Fruit fly (Drosophila melanogaster) whole organism, embryonic: ENCODE results near the gene ea.
A peak's percentile ranks its signal among the peaks of the same experiment; 100 is the strongest.

Source experiments
- Aef1 ChIP-seq: fragments of 200-800 bp; sonication (Bioruptor generic); IDR thresholded peaks from 3 replicates; pipeline ENCODE4 v1.3.6; 2022; ENCODE audit warnings: missing biosample characterization, missing genetic modification characterization
- Atf3 ChIP-seq: fragments of 200-800 bp; sonication (Bioruptor generic); optimal IDR thresholded peaks from 3 replicates; lab custom pipeline; 2016; ENCODE audit warnings: missing biosample characterization, missing genetic modification characterization
- B-H1 ChIP-seq: fragments of 200-800 bp; sonication (Bioruptor generic); IDR thresholded peaks from 3 replicates; pipeline ENCODE4 v1.3.6; 2022; ENCODE audit warnings: missing biosample characterization, missing genetic modification characterization
- B-H2 ChIP-seq: fragments of 200-800 bp; sonication (Bioruptor generic); optimal IDR thresholded peaks from 2 replicates; lab custom pipeline; 2018; ENCODE audit warnings: missing biosample characterization, mild to moderate bottlenecking, missing genetic modification characterization
- Blimp-1 ChIP-seq: fragments of 200-800 bp; sonication (Bioruptor generic); optimal IDR thresholded peaks from 3 replicates; lab custom pipeline; 2018; ENCODE audit warnings: missing biosample characterization, missing genetic modification characterization, mild to moderate bottlenecking, moderate library complexity, missing genetic modification reagents
- BtbVII ChIP-seq: fragments of 200-800 bp; sonication (Bioruptor generic); optimal IDR thresholded peaks from 3 replicates; lab custom pipeline; 2017; ENCODE audit warnings: missing biosample characterization, mild to moderate bottlenecking, missing genetic modification characterization
- CG10274 ChIP-seq: fragments of 200-800 bp; sonication (Bioruptor generic); optimal IDR thresholded peaks from 3 replicates; lab custom pipeline; 2017; ENCODE audit warnings: missing biosample characterization, mild to moderate bottlenecking, missing genetic modification characterization
- CG11093 ChIP-seq: fragments of 200-800 bp; sonication (Bioruptor generic); IDR thresholded peaks from 3 replicates; pipeline ENCODE4 v1.3.6; 2022; ENCODE audit warnings: missing biosample characterization, missing genetic modification characterization
- CG11398 ChIP-seq: fragments of 200-800 bp; sonication (Bioruptor generic); optimal IDR thresholded peaks from 2 replicates; lab custom pipeline; 2016; ENCODE audit warnings: missing biosample characterization, missing genetic modification characterization
- CG12219 ChIP-seq: fragments of 200-800 bp; sonication (Bioruptor generic); optimal IDR thresholded peaks from 3 replicates; lab custom pipeline; 2018; ENCODE audit warnings: missing biosample characterization, mild to moderate bottlenecking, missing genetic modification characterization
- CG17328 ChIP-seq: fragments of 200-800 bp; sonication (Bioruptor generic); IDR thresholded peaks from 2 replicates; pipeline ENCODE4 v1.3.6; 2022; ENCODE audit warnings: missing biosample characterization, missing genetic modification characterization
- CG17359 ChIP-seq: fragments of 200-800 bp; sonication (Bioruptor generic); optimal IDR thresholded peaks from 3 replicates; lab custom pipeline; 2018; ENCODE audit warnings: missing biosample characterization, mild to moderate bottlenecking, missing genetic modification characterization, moderate library complexity
- CG17612 ChIP-seq: fragments of 200-800 bp; sonication (Bioruptor generic); IDR thresholded peaks from 2 replicates; pipeline ENCODE4 v1.3.6; 2022; ENCODE audit warnings: missing biosample characterization, missing genetic modification characterization
- CG6683 ChIP-seq: fragments of 200-800 bp; sonication (Bioruptor generic); optimal IDR thresholded peaks from 2 replicates; lab custom pipeline; 2017; ENCODE audit warnings: missing biosample characterization, mild to moderate bottlenecking, missing genetic modification characterization, missing genetic modification reagents
- CG8359 ChIP-seq: fragments of 200-800 bp; sonication (Bioruptor generic); optimal IDR thresholded peaks from 2 replicates; lab custom pipeline; 2017; ENCODE audit warnings: missing biosample characterization, mild to moderate bottlenecking, missing genetic modification characterization, borderline replicate concordance
- CG9215 ChIP-seq: fragments of 200-800 bp; sonication (Bioruptor generic); IDR thresholded peaks from 2 replicates; pipeline ENCODE4 v1.3.6; 2022; ENCODE audit warnings: missing biosample characterization, missing genetic modification characterization
- Camta ChIP-seq: fragments of 200-800 bp; sonication (Bioruptor generic); optimal IDR thresholded peaks from 2 replicates; lab custom pipeline; 2016; ENCODE audit warnings: missing biosample characterization, missing genetic modification characterization
- E2f1 ChIP-seq: fragments of 200-800 bp; sonication (Bioruptor generic); IDR thresholded peaks from 2 replicates; pipeline ENCODE4 v1.3.6; 2022; ENCODE audit warnings: missing biosample characterization, missing genetic modification characterization
- Gug ChIP-seq: fragments of 200-800 bp; sonication (Bioruptor generic); IDR thresholded peaks from 4 replicates; pipeline ENCODE4 v1.3.6; 2022; ENCODE audit warnings: missing biosample characterization, missing genetic modification characterization
- H15 ChIP-seq: fragments of 200-800 bp; sonication (Bioruptor generic); IDR thresholded peaks from 3 replicates; pipeline ENCODE4 v1.3.6; 2022; ENCODE audit warnings: missing biosample characterization, missing genetic modification characterization
- HLH54F ChIP-seq: fragments of 200-800 bp; sonication (Bioruptor generic); optimal IDR thresholded peaks from 3 replicates; lab custom pipeline; 2016; ENCODE audit warnings: missing biosample characterization, missing genetic modification characterization
- HmgD ChIP-seq: fragments of 200-800 bp; sonication (Bioruptor generic); optimal IDR thresholded peaks from 3 replicates; lab custom pipeline; 2016; ENCODE audit warnings: missing biosample characterization, missing genetic modification characterization
- HmgZ ChIP-seq: fragments of 200-800 bp; sonication (Bioruptor generic); optimal IDR thresholded peaks from 2 replicates; lab custom pipeline; 2018; ENCODE audit warnings: missing biosample characterization, mild to moderate bottlenecking, missing genetic modification characterization
- Hsf ChIP-seq: fragments of 200-800 bp; sonication (Bioruptor generic); optimal IDR thresholded peaks from 3 replicates; lab custom pipeline; 2016; ENCODE audit warnings: missing biosample characterization, missing genetic modification characterization
- Ssrp ChIP-seq: fragments of 200-800 bp; sonication (Bioruptor generic); optimal IDR thresholded peaks from 2 replicates; lab custom pipeline; 2018; ENCODE audit warnings: missing biosample characterization, mild to moderate bottlenecking, missing genetic modification characterization, moderate library complexity
- TFAM ChIP-seq: fragments of 200-800 bp; sonication (Bioruptor generic); optimal IDR thresholded peaks from 2 replicates; lab custom pipeline; 2017; ENCODE audit warnings: missing biosample characterization, missing genetic modification characterization, inconsistent platforms
- bsh ChIP-seq, 2 experiments: fragments of 200-800 bp; sonication (Bioruptor generic); optimal IDR thresholded peaks; 2 replicates each; lab custom pipeline; 2017 to 2018; ENCODE audit warnings: mild to moderate bottlenecking in 2 of 2, missing biosample characterization in 2 of 2, missing genetic modification characterization in 2 of 2, moderate library complexity in 1 of 2
- cad ChIP-seq: fragments of >200 bp; optimal IDR thresholded peaks from 2 replicates; lab custom pipeline; 2017; ENCODE audit warnings: missing biosample characterization, missing genetic modification characterization
- crc ChIP-seq: fragments of 200-800 bp; sonication (Bioruptor generic); optimal IDR thresholded peaks from 2 replicates; lab custom pipeline; 2016; ENCODE audit warnings: missing biosample characterization, missing genetic modification characterization
- danr ChIP-seq: fragments of 200-800 bp; sonication (Bioruptor generic); IDR thresholded peaks from 2 replicates; pipeline ENCODE4 v1.3.6; 2022; ENCODE audit warnings: missing biosample characterization, missing genetic modification characterization
- emc ChIP-seq: fragments of 200-800 bp; sonication (Bioruptor generic); optimal IDR thresholded peaks from 2 replicates; lab custom pipeline; 2016; ENCODE audit warnings: missing biosample characterization, missing genetic modification characterization
- ewg ChIP-seq: fragments of 200-800 bp; sonication (Bioruptor generic); optimal IDR thresholded peaks from 3 replicates; lab custom pipeline; 2017; ENCODE audit warnings: mild to moderate bottlenecking, missing biosample characterization, missing genetic modification reagents, missing genetic modification characterization
- fru ChIP-seq: fragments of >200 bp; optimal IDR thresholded peaks from 2 replicates; lab custom pipeline; 2017
- gfzf ChIP-seq: fragments of 200-800 bp; sonication (Bioruptor generic); optimal IDR thresholded peaks from 2 replicates; lab custom pipeline; 2016; ENCODE audit warnings: missing biosample characterization, mild to moderate bottlenecking, missing genetic modification characterization, moderate library complexity
- gsb-n ChIP-seq: fragments of 200-800 bp; sonication (Bioruptor generic); optimal IDR thresholded peaks from 3 replicates; lab custom pipeline; 2018; ENCODE audit warnings: missing biosample characterization, mild to moderate bottlenecking, missing genetic modification characterization
- hkb ChIP-seq, 2 experiments: fragments of 200-800 bp in 1 of 2; fragments of >200 bp in 1 of 2; sonication (Bioruptor generic) in 1 of 2; IDR thresholded peaks in 1 of 2; optimal IDR thresholded peaks in 1 of 2; 2 replicates each; pipeline versions ENCODE4 v1.3.6 to Lab custom; 2017 to 2022; ENCODE audit warnings: missing biosample characterization in 1 of 2, missing genetic modification characterization in 1 of 2
- hth ChIP-seq: fragments of >200 bp; optimal IDR thresholded peaks from 2 replicates; lab custom pipeline; 2017; ENCODE audit warnings: inconsistent platforms
- insv ChIP-seq, 2 experiments: fragments of 200-800 bp; sonication (Bioruptor generic); optimal IDR thresholded peaks; 3 replicates each; lab custom pipeline; 2016 to 2018; ENCODE audit warnings: missing biosample characterization in 2 of 2, missing genetic modification characterization in 2 of 2
- ken ChIP-seq: fragments of 200-800 bp; sonication (Bioruptor generic); IDR thresholded peaks from 3 replicates; pipeline ENCODE4 v1.3.6; 2022; ENCODE audit warnings: missing biosample characterization, missing genetic modification characterization
- oc ChIP-seq: fragments of 200-800 bp; sonication (Bioruptor generic); optimal IDR thresholded peaks from 2 replicates; lab custom pipeline; 2018; ENCODE audit warnings: missing biosample characterization, mild to moderate bottlenecking, missing genetic modification characterization, moderate library complexity
- pb ChIP-seq: fragments of 200-800 bp; sonication (Bioruptor generic); optimal IDR thresholded peaks from 3 replicates; lab custom pipeline; 2016; ENCODE audit warnings: missing biosample characterization, missing genetic modification characterization
- peb ChIP-seq: fragments of 200-800 bp; sonication (Bioruptor generic); IDR thresholded peaks from 2 replicates; pipeline ENCODE4 v1.3.6; 2022; ENCODE audit warnings: missing biosample characterization, missing genetic modification characterization
- pnt ChIP-seq: fragments of 200-800 bp; sonication (Bioruptor generic); optimal IDR thresholded peaks from 3 replicates; lab custom pipeline; 2016; ENCODE audit warnings: missing biosample characterization, missing genetic modification characterization
- pum ChIP-seq: fragments of 200-800 bp; sonication (Bioruptor generic); optimal IDR thresholded peaks from 2 replicates; lab custom pipeline; 2016; ENCODE audit warnings: missing biosample characterization, missing genetic modification characterization
- ranshi ChIP-seq: fragments of 200-800 bp; sonication (Bioruptor generic); IDR thresholded peaks from 2 replicates; pipeline ENCODE4 v1.3.6; 2022; ENCODE audit warnings: missing biosample characterization, missing genetic modification characterization
- run ChIP-seq: fragments of 200-800 bp; sonication (Bioruptor generic); optimal IDR thresholded peaks from 3 replicates; lab custom pipeline; 2018; ENCODE audit warnings: missing biosample characterization, mild to moderate bottlenecking, missing genetic modification characterization
- sima ChIP-seq: fragments of 200-800 bp; sonication (Bioruptor generic); optimal IDR thresholded peaks from 2 replicates; lab custom pipeline; 2016; ENCODE audit warnings: missing biosample characterization, missing genetic modification characterization
- slbo ChIP-seq: fragments of 200-800 bp; sonication (Bioruptor generic); IDR thresholded peaks from 2 replicates; pipeline ENCODE4 v1.3.6; 2022; ENCODE audit warnings: missing biosample characterization, missing genetic modification characterization
- sna ChIP-seq: fragments of 200-800 bp; sonication (Bioruptor generic); IDR thresholded peaks from 2 replicates; pipeline ENCODE4 v1.3.6; 2022; ENCODE audit warnings: missing biosample characterization, missing genetic modification characterization; ENCODE audit not compliant: partially characterized antibody
- stwl ChIP-seq: fragments of 200-800 bp; sonication (Bioruptor generic); optimal IDR thresholded peaks from 3 replicates; lab custom pipeline; 2018; ENCODE audit warnings: missing biosample characterization, mild to moderate bottlenecking, missing genetic modification characterization, moderate library complexity
- toy ChIP-seq: fragments of 200-800 bp; sonication (Bioruptor generic); IDR thresholded peaks from 2 replicates; pipeline ENCODE4 v1.3.6; 2022; ENCODE audit warnings: missing biosample characterization, missing genetic modification characterization
- vnd ChIP-seq: fragments of 200-800 bp; sonication (Bioruptor generic); IDR thresholded peaks from 3 replicates; pipeline ENCODE4 v1.3.6; 2022; ENCODE audit warnings: missing biosample characterization, missing genetic modification characterization; ENCODE audit not compliant: partially characterized antibody
- wdn ChIP-seq: fragments of 200-800 bp; sonication (Bioruptor generic); IDR thresholded peaks from 2 replicates; pipeline ENCODE4 v1.3.6; 2022; ENCODE audit warnings: missing biosample characterization, missing genetic modification characterization

ea gene

dm6 chr3R:15346018-15346383, 17.5 kb downstream of the ea start, which contains the start of the genes Surf4 and CG31301 (continued):
- peak; percentile 40; the same call in 1 of the 2 replicates for TF ChIP-seq sna (GFP tag; lab: Robert Waterston, UW)
- TF ChIP-seq cad (GFP tag; lab: Kevin White, UChicago) = no peak
- no peak for TF ChIP-seq H15 (GFP tag; lab: Robert Waterston, UW)
- TF ChIP-seq HmgZ (tag; lab: Kevin White, UChicago) = peak; percentile 2
- no peak for TF ChIP-seq sima (GFP tag; lab: Kevin White, UChicago)
- TF ChIP-seq Aef1 (GFP tag; lab: Robert Waterston, UW) = no peak
- peak; percentile 62 for TF ChIP-seq stwl (tag; lab: Kevin White, UChicago)
- no peak for TF ChIP-seq CG11398 (GFP tag; lab: Kevin White, UChicago)
- TF ChIP-seq oc (tag; lab: Kevin White, UChicago) = no peak
- no peak for TF ChIP-seq emc (GFP tag; lab: Kevin White, UChicago)
- TF ChIP-seq Atf3 (GFP tag; lab: Kevin White, UChicago) = no peak
- TF ChIP-seq CG11093 = no peak
- TF ChIP-seq ewg (GFP tag; lab: Kevin White, UChicago) = no peak
- TF ChIP-seq pnt (GFP tag; lab: Kevin White, UChicago) = no peak
- TF ChIP-seq toy = no peak
- no peak for TF ChIP-seq BtbVII (GFP tag; lab: Kevin White, UChicago)
- TF ChIP-seq CG6683 (GFP tag; lab: Kevin White, UChicago) = no peak
- no peak for TF ChIP-seq CG17612
- TF ChIP-seq CG10274 (GFP tag; lab: Kevin White, UChicago) = no peak
- TF ChIP-seq peb (GFP tag; lab: Robert Waterston, UW) = no peak
- TF ChIP-seq fru = no peak
- TF ChIP-seq CG9215 (GFP tag; lab: Robert Waterston, UW) = no peak
- TF ChIP-seq vnd (GFP tag; lab: Robert Waterston, UW) = peak; percentile 57; the same call in 2 of the 3 replicates
- TF ChIP-seq bsh (GFP tag; optimal IDR thresholded peaks at IDR 0.05; lab: Kevin White, UChicago) = no peak
- no peak for TF ChIP-seq hkb (optimal IDR thresholded peaks at IDR 0.05; lab: Kevin White, UChicago)
- no peak for TF ChIP-seq hkb (GFP tag; IDR thresholded peaks at IDR 0.05; lab: Robert Waterston, UW)
- TF ChIP-seq gsb-n (tag; lab: Kevin White, UChicago) = no peak
- TF ChIP-seq wdn (GFP tag; lab: Robert Waterston, UW) = no peak
- no peak for TF ChIP-seq B-H1
- TF ChIP-seq run (tag; lab: Kevin White, UChicago) = no peak
- no peak for TF ChIP-seq HLH54F (GFP tag; lab: Kevin White, UChicago)
- no peak for TF ChIP-seq insv (GFP tag; optimal IDR thresholded peaks at IDR 0.05; lab: Kevin White, UChicago)
- TF ChIP-seq hth (lab: Kevin White, UChicago) = no peak
- no peak for TF ChIP-seq HmgD (GFP tag; lab: Kevin White, UChicago)
- no peak for TF ChIP-seq CG8359
- TF ChIP-seq B-H2 (GFP tag; lab: Kevin White, UChicago) = peak; percentile 10
- TF ChIP-seq Hsf (GFP tag; lab: Kevin White, UChicago) = no peak
- no peak for TF ChIP-seq ranshi (GFP tag; lab: Robert Waterston, UW)
- no peak for TF ChIP-seq TFAM
- TF ChIP-seq Ssrp = no peak
- no peak for TF ChIP-seq E2f1
- TF ChIP-seq CG17359 (tag; lab: Kevin White, UChicago) = peak; percentile 6
- no peak for TF ChIP-seq ken (GFP tag; lab: Robert Waterston, UW)
- TF ChIP-seq danr = no peak
- TF ChIP-seq Blimp-1 (GFP tag; lab: Kevin White, UChicago) = no peak
- TF ChIP-seq Camta (GFP tag; lab: Kevin White, UChicago) = no peak
- TF ChIP-seq gfzf = no peak
- no peak for TF ChIP-seq slbo
- TF ChIP-seq CG17328 = no peak
- TF ChIP-seq pb (GFP tag; lab: Kevin White, UChicago) = no peak
- TF ChIP-seq pum (GFP tag; lab: Kevin White, UChicago) = no peak
- TF ChIP-seq Gug (GFP tag; lab: Robert Waterston, UW) = no peak
- no peak for TF ChIP-seq crc (GFP tag; lab: Kevin White, UChicago)
- TF ChIP-seq CG12219 (GFP tag; lab: Kevin White, UChicago) = no peak
